Worm (Caenorhabditis elegans) whole organism, early embryonic: ENCODE data around the gene Y54G2A.41.

Source experiments
- B0310.2 ChIP-seq: sonication (generic microtip); optimal IDR thresholded peaks from 2 replicates; lab custom pipeline; 2016; ENCODE audit warnings: mild to moderate bottlenecking, missing genetic modification characterization, missing compliant biosample characterization
- F13C5.2 ChIP-seq: sonication (generic microtip); optimal IDR thresholded peaks from 2 replicates; lab custom pipeline; 2017; ENCODE audit warnings: mild to moderate bottlenecking, missing genetic modification characterization, inconsistent platforms, missing compliant biosample characterization
- aly-1 ChIP-seq: sonication (generic microtip); optimal IDR thresholded peaks from 2 replicates; lab custom pipeline; 2016; ENCODE audit warnings: missing genetic modification characterization, missing compliant biosample characterization
- ama-1 ChIP-seq: fragments of 150-350 bp; optimal IDR thresholded peaks from 2 replicates; lab custom pipeline; 2014
- ceh-13 ChIP-seq: fragments of 200-800 bp; sonication (Bioruptor generic); optimal IDR thresholded peaks from 2 replicates; lab custom pipeline; 2018; ENCODE audit warnings: mild to moderate bottlenecking, missing genetic modification characterization, missing compliant biosample characterization
- ceh-36 ChIP-seq: sonication (generic microtip); optimal IDR thresholded peaks from 2 replicates; lab custom pipeline; 2016; ENCODE audit warnings: missing genetic modification characterization, inconsistent platforms, missing compliant biosample characterization
- ets-7 ChIP-seq: sonication (generic microtip); optimal IDR thresholded peaks from 2 replicates; lab custom pipeline; 2016; ENCODE audit warnings: missing genotype, missing genetic modification characterization, missing compliant biosample characterization
- flt-1 ChIP-seq: fragments of 200-800 bp; sonication (Bioruptor generic); IDR thresholded peaks from 2 replicates; pipeline ENCODE4 v1.3.6; 2022; ENCODE audit warnings: missing genetic modification characterization, missing compliant biosample characterization
- hmbx-1 ChIP-seq: sonication (generic microtip); optimal IDR thresholded peaks from 2 replicates; lab custom pipeline; 2016; ENCODE audit warnings: mild to moderate bottlenecking, missing genetic modification characterization, missing compliant biosample characterization
- hmg-4 ChIP-seq: fragments of 200-800 bp; sonication (Bioruptor generic); optimal IDR thresholded peaks from 2 replicates; lab custom pipeline; 2018; ENCODE audit warnings: mild to moderate bottlenecking, missing genetic modification characterization, missing compliant biosample characterization
- hnd-1 ChIP-seq: sonication (generic microtip); optimal IDR thresholded peaks from 2 replicates; lab custom pipeline; 2016; ENCODE audit warnings: missing genetic modification characterization, missing compliant biosample characterization
- pes-1 ChIP-seq: fragments of 200-800 bp; sonication (Bioruptor generic); IDR thresholded peaks from 2 replicates; pipeline ENCODE4 v1.3.6; 2022; ENCODE audit warnings: missing genetic modification reagents, missing genetic modification characterization, missing compliant biosample characterization
- scrt-1 ChIP-seq: fragments of 200-800 bp; sonication (Bioruptor generic); IDR thresholded peaks from 2 replicates; pipeline ENCODE4 v1.3.6; 2022; ENCODE audit warnings: missing genetic modification characterization, missing compliant biosample characterization
- sea-1 ChIP-seq: fragments of 200-800 bp; sonication (Bioruptor generic); conservative IDR thresholded peaks from 2 replicates; pipeline ENCODE4 v1.3.6; 2022; ENCODE audit warnings: missing genetic modification characterization, missing compliant biosample characterization
- tbx-11 ChIP-seq: fragments of 200-800 bp; sonication (Bioruptor generic); IDR thresholded peaks from 2 replicates; pipeline ENCODE4 v1.3.6; 2022; ENCODE audit warnings: missing genetic modification characterization, missing compliant biosample characterization
- tbx-37 ChIP-seq: fragments of 200-800 bp; sonication (Bioruptor generic); conservative IDR thresholded peaks from 2 replicates; pipeline ENCODE4 v1.3.6; 2022; ENCODE audit warnings: missing genetic modification reagents, missing genetic modification characterization, missing compliant biosample characterization
- tra-4 ChIP-seq: sonication (generic microtip); optimal IDR thresholded peaks from 2 replicates; lab custom pipeline; 2017; ENCODE audit warnings: missing genetic modification characterization, missing compliant biosample characterization

Gene Y54G2A.41

ce11 chrIV:2759163-2759562 is 7.5 kb downstream of the Y54G2A.41 start, which contains the start of gene Y54G2A.38:
TSS of gene Y54G2A.38 (plus strand) at chrIV:2759463.
- TF ChIP-seq tbx-37 (no peak), tra-4 (tag; lab: Kevin White, UChicago) (no peak), aly-1 (tag; lab: Kevin White, UChicago) (no peak), hmbx-1 (tag; lab: Kevin White, UChicago) (no peak), tbx-11 (no peak), hnd-1 (no peak), pes-1 (no peak), ama-1 (lab: Kevin White, UChicago) (no peak), scrt-1 (GFP tag; lab: Robert Waterston, UW) (no peak), F13C5.2 (tag; lab: Kevin White, UChicago) (no peak), ets-7 (no peak), hmg-4 (GFP tag; lab: Kevin White, UChicago) (no peak), B0310.2 (tag; lab: Kevin White, UChicago) (no peak), sea-1 (GFP tag; lab: Robert Waterston, UW) (no peak), flt-1 (GFP tag; lab: Robert Waterston, UW) (no peak), ceh-13 (GFP tag; lab: Kevin White, UChicago) (no peak), ceh-36 (tag; lab: Kevin White, UChicago) (no peak)

DNA sequence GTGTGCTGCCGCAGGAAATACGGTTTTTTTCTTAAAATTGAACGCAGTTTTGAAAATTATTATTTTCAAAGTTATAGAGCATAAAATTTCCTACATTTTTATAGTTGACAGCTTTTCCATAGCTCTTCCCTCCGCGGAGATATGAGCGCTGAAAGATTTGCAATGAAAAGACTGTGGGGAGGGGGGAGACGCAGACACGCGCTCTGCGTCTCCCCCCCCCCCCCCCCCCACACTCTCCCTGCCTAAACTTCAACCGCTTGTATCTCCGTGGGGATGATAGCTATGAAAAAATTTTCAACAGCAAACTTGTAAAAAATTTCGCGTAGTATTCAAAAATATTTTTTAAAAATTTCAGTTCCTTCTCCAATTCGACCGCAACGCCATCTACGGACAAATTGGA is 9.8 kb downstream of the Y54G2A.41 start:
- TF ChIP-seq hnd-1, result no peak
- TF ChIP-seq ceh-13 (GFP tag; lab: Kevin White, UChicago), result no peak
- no peak for TF ChIP-seq hmg-4 (GFP tag; lab: Kevin White, UChicago)
- TF ChIP-seq ama-1 (lab: Kevin White, UChicago), result no peak
- TF ChIP-seq F13C5.2 (tag; lab: Kevin White, UChicago), result no peak
- TF ChIP-seq pes-1, result no peak
- TF ChIP-seq tbx-37, result no peak
- no peak for TF ChIP-seq aly-1 (tag; lab: Kevin White, UChicago)
- TF ChIP-seq flt-1 (GFP tag; lab: Robert Waterston, UW), result no peak
- TF ChIP-seq tra-4 (tag; lab: Kevin White, UChicago), result no peak
- TF ChIP-seq hmbx-1 (tag; lab: Kevin White, UChicago), result no peak
- TF ChIP-seq B0310.2 (tag; lab: Kevin White, UChicago), result no peak
- TF ChIP-seq ceh-36 (tag; lab: Kevin White, UChicago), result no peak
- TF ChIP-seq ets-7, result no peak
- no peak for TF ChIP-seq tbx-11
- no peak for TF ChIP-seq scrt-1 (GFP tag; lab: Robert Waterston, UW)
- TF ChIP-seq sea-1 (GFP tag; lab: Robert Waterston, UW), result no peak

ce11 chrIV:2762380-2762779 is 10.7 kb downstream of the Y54G2A.41 start, which contains the start of gene Y54G2A.77:
TSS of gene Y54G2A.77 (plus strand) at chrIV:2762680.
- no peak for TF ChIP-seq ceh-13 (GFP tag; lab: Kevin White, UChicago)

ce11 chrIV:2764160-2764559 is 12.5 kb downstream of the Y54G2A.41 start:
- TF ChIP-seq hmg-4 (GFP tag; lab: Kevin White, UChicago) (no peak), tbx-37 (no peak), ceh-36 (tag; lab: Kevin White, UChicago) (no peak), flt-1 (GFP tag; lab: Robert Waterston, UW) (no peak), pes-1 (no peak), hnd-1 (no peak), ama-1 (lab: Kevin White, UChicago) (no peak), scrt-1 (GFP tag; lab: Robert Waterston, UW) (no peak), hmbx-1 (tag; lab: Kevin White, UChicago) (no peak), B0310.2 (tag; lab: Kevin White, UChicago) (no peak), ceh-13 (GFP tag; lab: Kevin White, UChicago) (no peak), ets-7 (no peak)

ce11 chrIV:2765048-2765708 is 13.5 kb downstream of the Y54G2A.41 start:
- no peak for TF ChIP-seq hmg-4 (GFP tag; lab: Kevin White, UChicago)
- no peak for TF ChIP-seq hmbx-1 (tag; lab: Kevin White, UChicago)
- TF ChIP-seq flt-1 (GFP tag; lab: Robert Waterston, UW), result no peak
- TF ChIP-seq pes-1, result no peak
- TF ChIP-seq ceh-36 (tag; lab: Kevin White, UChicago), result no peak
- TF ChIP-seq scrt-1 (GFP tag; lab: Robert Waterston, UW), result no peak
- TF ChIP-seq aly-1 (tag; lab: Kevin White, UChicago), result no peak
- TF ChIP-seq hnd-1, result no peak
- TF ChIP-seq ets-7, result no peak
- no peak for TF ChIP-seq B0310.2 (tag; lab: Kevin White, UChicago)
- TF ChIP-seq F13C5.2 (tag; lab: Kevin White, UChicago), result no peak
- TF ChIP-seq ceh-13 (GFP tag; lab: Kevin White, UChicago), result no peak
- no peak for TF ChIP-seq tra-4 (tag; lab: Kevin White, UChicago)
- TF ChIP-seq tbx-37, result no peak
- TF ChIP-seq ama-1 (lab: Kevin White, UChicago), result no peak
- no peak for TF ChIP-seq tbx-11
- no peak for TF ChIP-seq sea-1 (GFP tag; lab: Robert Waterston, UW)

DNA sequence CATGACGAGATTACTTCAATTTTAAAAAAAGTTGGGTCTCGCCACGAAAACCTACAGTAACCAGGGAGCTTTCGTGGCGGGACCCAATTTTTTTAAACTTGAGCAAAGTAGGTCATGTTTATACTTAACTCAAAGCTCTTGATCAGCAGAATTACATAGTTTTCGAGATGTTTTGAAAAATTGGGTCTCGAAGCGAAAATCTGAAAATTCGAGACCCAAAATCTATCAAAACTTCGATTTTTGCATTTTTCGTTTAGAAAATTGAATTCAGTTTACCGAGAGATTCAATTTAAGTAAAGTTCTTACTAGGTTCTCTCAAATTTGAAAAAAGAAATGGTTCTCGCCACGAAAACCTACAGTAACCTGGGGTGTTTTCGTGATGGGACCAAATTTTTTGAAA is 18.4 kb downstream of the Y54G2A.41 start:
- TF ChIP-seq hmg-4 (GFP tag; lab: Kevin White, UChicago) (no peak), ceh-36 (tag; lab: Kevin White, UChicago) (no peak), ama-1 (lab: Kevin White, UChicago) (no peak), pes-1 (no peak), ceh-13 (GFP tag; lab: Kevin White, UChicago) (no peak), tbx-11 (no peak), sea-1 (GFP tag; lab: Robert Waterston, UW) (no peak), scrt-1 (GFP tag; lab: Robert Waterston, UW) (no peak)

DNA sequence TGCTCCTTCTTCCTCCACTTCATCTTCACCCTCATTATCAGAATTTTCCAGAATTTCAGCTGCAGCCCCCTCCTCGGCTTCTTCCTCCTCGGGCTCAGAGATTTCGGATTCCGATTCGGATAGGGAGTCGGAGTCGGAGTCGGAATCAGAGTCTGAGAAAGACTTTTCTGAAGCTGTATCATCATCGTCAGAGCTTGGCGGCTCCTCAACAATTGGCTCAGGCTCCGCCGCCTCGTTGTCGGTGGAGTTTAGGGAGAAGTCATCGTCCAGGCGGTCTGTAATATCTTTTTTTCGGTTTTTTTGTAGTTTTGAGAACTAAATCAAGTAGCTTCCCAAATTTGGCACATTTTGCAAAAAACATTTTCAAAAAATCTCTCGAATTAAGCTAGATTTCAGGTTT is 19.2 kb downstream of the Y54G2A.41 start:
- TF ChIP-seq ceh-13 (GFP tag; lab: Kevin White, UChicago) (no peak), ama-1 (lab: Kevin White, UChicago) (no peak), pes-1 (no peak), tra-4 (tag; lab: Kevin White, UChicago) (no peak), ceh-36 (tag; lab: Kevin White, UChicago) (no peak), hmbx-1 (tag; lab: Kevin White, UChicago) (no peak), tbx-37 (no peak)
